Worm (Caenorhabditis elegans) whole organism, L2 larva: ENCODE data around the gene exc-9.

ENCODE experiments used
- C34F6.9 ChIP-seq: fragments of 150-350 bp; optimal IDR thresholded peaks from 2 replicates; lab custom pipeline; 2014; ENCODE audit warnings: missing biosample characterization, missing genetic modification characterization
- F13H6.1 ChIP-seq: sonication (generic microtip); optimal IDR thresholded peaks from 2 replicates; lab custom pipeline; 2016; ENCODE audit warnings: missing genetic modification characterization, missing compliant biosample characterization
- R02D3.7 ChIP-seq: fragments of 150-350 bp; optimal IDR thresholded peaks from 2 replicates; lab custom pipeline; 2014; ENCODE audit warnings: missing biosample characterization, missing genetic modification characterization
- Y55F3AM.14 ChIP-seq: fragments of 200-800 bp; sonication (Bioruptor generic); optimal IDR thresholded peaks from 2 replicates; lab custom pipeline; 2018; ENCODE audit warnings: mild to moderate bottlenecking, missing genetic modification characterization, missing compliant biosample characterization
- ZK546.5 ChIP-seq: sonication (generic microtip); optimal IDR thresholded peaks from 2 replicates; lab custom pipeline; 2017; ENCODE audit warnings: missing biosample characterization, missing genetic modification characterization
- alr-1 ChIP-seq: fragments of 150-350 bp; optimal IDR thresholded peaks from 2 replicates; lab custom pipeline; 2014; ENCODE audit warnings: missing biosample characterization, missing genetic modification characterization
- aly-2 ChIP-seq: fragments of 150-350 bp; optimal IDR thresholded peaks from 2 replicates; lab custom pipeline; 2014; ENCODE audit warnings: missing biosample characterization, missing genetic modification characterization
- ama-1 ChIP-seq: fragments of 150-350 bp; optimal IDR thresholded peaks from 2 replicates; lab custom pipeline; 2018; ENCODE audit warnings: inconsistent platforms
- blmp-1 ChIP-seq: sonication (generic microtip); optimal IDR thresholded peaks from 2 replicates; lab custom pipeline; 2017; ENCODE audit warnings: missing genetic modification characterization, mild to moderate bottlenecking, missing compliant biosample characterization, antibody characterized with exemption, moderate library complexity; ENCODE audit not compliant: insufficient read depth
- ceh-16 ChIP-seq: fragments of 150-350 bp; optimal IDR thresholded peaks from 2 replicates; lab custom pipeline; 2014; ENCODE audit warnings: missing biosample characterization, missing genetic modification characterization
- ceh-82 ChIP-seq: fragments of 150-350 bp; optimal IDR thresholded peaks from 2 replicates; lab custom pipeline; 2014; ENCODE audit warnings: missing biosample characterization, missing genetic modification characterization
- crh-2 ChIP-seq: sonication (generic microtip); optimal IDR thresholded peaks from 2 replicates; lab custom pipeline; 2017; ENCODE audit warnings: missing biosample characterization, missing genetic modification characterization
- dmd-4 ChIP-seq: sonication (generic microtip); optimal IDR thresholded peaks from 2 replicates; lab custom pipeline; 2017; ENCODE audit warnings: missing biosample characterization, missing genetic modification characterization
- elt-1 ChIP-seq: fragments of 150-350 bp; optimal IDR thresholded peaks from 2 replicates; lab custom pipeline; 2014; ENCODE audit warnings: missing biosample characterization, missing genetic modification characterization
- elt-3 ChIP-seq: sonication (generic microtip); optimal IDR thresholded peaks from 2 replicates; lab custom pipeline; 2017; ENCODE audit warnings: missing biosample characterization, missing genetic modification characterization
- fos-1 ChIP-seq: fragments of 150-350 bp; optimal IDR thresholded peaks from 2 replicates; lab custom pipeline; 2014; ENCODE audit warnings: missing biosample characterization, missing genetic modification characterization
- gmeb-1 ChIP-seq: fragments of 150-350 bp; optimal IDR thresholded peaks from 2 replicates; lab custom pipeline; 2014; ENCODE audit warnings: missing biosample characterization, missing genetic modification characterization
- lin-11 ChIP-seq: fragments of 150-350 bp; sonication (generic microtip); optimal IDR thresholded peaks from 2 replicates; lab custom pipeline; 2014; ENCODE audit warnings: missing biosample characterization, missing genetic modification characterization, inconsistent platforms, mixed read lengths
- lin-13 ChIP-seq: fragments of 150-350 bp; optimal IDR thresholded peaks from 2 replicates; lab custom pipeline; 2014; ENCODE audit warnings: missing biosample characterization, missing genetic modification reagents, missing genetic modification characterization
- lin-39 ChIP-seq: fragments of 150-350 bp; optimal IDR thresholded peaks from 2 replicates; lab custom pipeline; 2014; ENCODE audit warnings: missing biosample characterization, missing genetic modification reagents, missing genetic modification characterization
- lsy-2 ChIP-seq, 2 experiments: fragments of 150-350 bp in 1 of 2; sonication (generic microtip) in 1 of 2; optimal IDR thresholded peaks; 2 replicates each; lab custom pipeline; 2014 to 2017; ENCODE audit warnings: missing biosample characterization in 2 of 2, missing genetic modification characterization in 2 of 2
- mab-5 ChIP-seq: fragments of 150-350 bp; optimal IDR thresholded peaks from 2 replicates; lab custom pipeline; 2014; ENCODE audit warnings: missing biosample characterization, missing genetic modification characterization
- mbf-1 ChIP-seq: sonication (generic microtip); optimal IDR thresholded peaks from 2 replicates; lab custom pipeline; 2017; ENCODE audit warnings: missing biosample characterization, missing genetic modification characterization
- mdl-1 ChIP-seq, 2 experiments: fragments of 150-350 bp in 1 of 2; sonication (generic microtip) in 1 of 2; optimal IDR thresholded peaks; 2 replicates each; lab custom pipeline; 2017; ENCODE audit warnings: missing biosample characterization in 2 of 2, missing genetic modification characterization in 2 of 2
- nhr-10 ChIP-seq: sonication (generic microtip); optimal IDR thresholded peaks from 2 replicates; lab custom pipeline; 2017; ENCODE audit warnings: missing biosample characterization, missing genetic modification characterization
- nhr-11 ChIP-seq: fragments of 150-350 bp; optimal IDR thresholded peaks from 2 replicates; lab custom pipeline; 2014; ENCODE audit warnings: missing biosample characterization, missing genetic modification characterization
- nhr-129 ChIP-seq: fragments of 150-350 bp; optimal IDR thresholded peaks from 2 replicates; lab custom pipeline; 2014; ENCODE audit warnings: missing biosample characterization, missing genetic modification characterization
- nhr-21 ChIP-seq: fragments of 150-350 bp; optimal IDR thresholded peaks from 2 replicates; lab custom pipeline; 2014; ENCODE audit warnings: missing biosample characterization, missing genetic modification characterization
- nhr-23 ChIP-seq: fragments of 150-350 bp; optimal IDR thresholded peaks from 2 replicates; lab custom pipeline; 2014; ENCODE audit warnings: missing biosample characterization, missing genetic modification reagents, missing genetic modification characterization
- nhr-237 ChIP-seq: fragments of 150-350 bp; optimal IDR thresholded peaks from 2 replicates; lab custom pipeline; 2014; ENCODE audit warnings: missing biosample characterization, missing genetic modification characterization
- nhr-6 ChIP-seq: fragments of 150-350 bp; optimal IDR thresholded peaks from 2 replicates; lab custom pipeline; 2014; ENCODE audit warnings: missing biosample characterization, missing genetic modification characterization
- skn-1 ChIP-seq: sonication (generic microtip); optimal IDR thresholded peaks from 2 replicates; lab custom pipeline; 2017; ENCODE audit warnings: missing biosample characterization, missing genetic modification characterization
- sma-3 ChIP-seq: sonication (generic microtip); optimal IDR thresholded peaks from 2 replicates; lab custom pipeline; 2016; ENCODE audit warnings: missing genetic modification reagents, missing genetic modification characterization, missing compliant biosample characterization
- sma-9 ChIP-seq, 2 experiments: fragments of 150-350 bp in 1 of 2; sonication (generic microtip) in 1 of 2; optimal IDR thresholded peaks; 2 replicates each; lab custom pipeline; 2014 to 2016; ENCODE audit warnings: missing genetic modification characterization in 2 of 2, mild to moderate bottlenecking in 1 of 2, missing biosample characterization in 1 of 2, missing compliant biosample characterization in 1 of 2, missing genetic modification reagents in 1 of 2, moderate library complexity in 1 of 2
- snpc-4 ChIP-seq: fragments of 150-350 bp; optimal IDR thresholded peaks from 2 replicates; lab custom pipeline; 2014; ENCODE audit warnings: missing biosample characterization, missing genetic modification characterization
- unc-39 ChIP-seq: fragments of 150-350 bp; optimal IDR thresholded peaks from 2 replicates; lab custom pipeline; 2014; ENCODE audit warnings: missing biosample characterization, missing genetic modification characterization
- unc-55 ChIP-seq: fragments of 150-350 bp; sonication (generic microtip); optimal IDR thresholded peaks from 3 replicates; lab custom pipeline; 2014; ENCODE audit warnings: missing biosample characterization, missing genetic modification reagents, missing genetic modification characterization
- unc-62 ChIP-seq: fragments of 150-350 bp; optimal IDR thresholded peaks from 2 replicates; lab custom pipeline; 2014; ENCODE audit warnings: missing biosample characterization, missing genetic modification reagents, missing genetic modification characterization
- zag-1 ChIP-seq: fragments of 150-350 bp; optimal IDR thresholded peaks from 2 replicates; lab custom pipeline; 2014; ENCODE audit warnings: missing biosample characterization, missing genetic modification characterization
- ztf-11 ChIP-seq: sonication (generic microtip); optimal IDR thresholded peaks from 2 replicates; lab custom pipeline; 2017; ENCODE audit warnings: missing biosample characterization, missing genetic modification characterization
- ztf-4 ChIP-seq: fragments of 150-350 bp; optimal IDR thresholded peaks from 2 replicates; lab custom pipeline; 2014; ENCODE audit warnings: missing biosample characterization, missing genetic modification characterization

The exc-9 gene

DNA sequence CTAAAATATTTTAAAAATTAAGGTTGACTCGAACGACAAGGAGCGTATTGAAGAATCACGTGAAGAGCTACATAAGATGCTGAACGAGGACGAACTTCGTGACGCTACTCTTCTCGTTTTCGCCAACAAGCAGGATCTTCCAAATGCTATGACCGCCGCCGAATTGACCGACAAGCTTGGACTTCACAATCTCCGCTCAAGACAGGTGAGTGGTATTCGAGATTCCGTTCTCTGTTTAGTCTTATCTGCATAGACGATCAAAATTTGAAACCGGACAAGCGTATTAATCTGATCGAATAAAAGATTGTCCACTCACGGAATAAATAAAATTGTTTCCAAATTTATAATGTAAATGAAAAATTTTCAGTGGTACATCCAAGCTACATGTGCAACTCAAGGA is 42.2 kb upstream of the exc-9 start:
- no peak for TF ChIP-seq lsy-2 (tag; optimal IDR thresholded peaks at IDR 0.05; lab: Kevin White, UChicago)
- no peak for TF ChIP-seq nhr-11 (tag; lab: Kevin White, UChicago)
- TF ChIP-seq elt-1 (tag; lab: Kevin White, UChicago), result peak; percentile 4
- no peak for TF ChIP-seq sma-3 (GFP tag; lab: Kevin White, UChicago)
- TF ChIP-seq sma-9 (GFP tag; optimal IDR thresholded peaks at IDR 0.05; lab: Kevin White, UChicago), result peak; percentile 4
- TF ChIP-seq sma-9 (tag; optimal IDR thresholded peaks at IDR 0.05; lab: Kevin White, UChicago), result no peak
- TF ChIP-seq gmeb-1 (tag; lab: Kevin White, UChicago), result no peak
- TF ChIP-seq snpc-4 (tag; lab: Kevin White, UChicago), result no peak
- no peak for TF ChIP-seq ztf-11 (tag; lab: Kevin White, UChicago)
- TF ChIP-seq nhr-21 (tag; lab: Kevin White, UChicago), result no peak
- no peak for TF ChIP-seq ZK546.5 (tag; lab: Kevin White, UChicago)
- no peak for TF ChIP-seq Y55F3AM.14

DNA sequence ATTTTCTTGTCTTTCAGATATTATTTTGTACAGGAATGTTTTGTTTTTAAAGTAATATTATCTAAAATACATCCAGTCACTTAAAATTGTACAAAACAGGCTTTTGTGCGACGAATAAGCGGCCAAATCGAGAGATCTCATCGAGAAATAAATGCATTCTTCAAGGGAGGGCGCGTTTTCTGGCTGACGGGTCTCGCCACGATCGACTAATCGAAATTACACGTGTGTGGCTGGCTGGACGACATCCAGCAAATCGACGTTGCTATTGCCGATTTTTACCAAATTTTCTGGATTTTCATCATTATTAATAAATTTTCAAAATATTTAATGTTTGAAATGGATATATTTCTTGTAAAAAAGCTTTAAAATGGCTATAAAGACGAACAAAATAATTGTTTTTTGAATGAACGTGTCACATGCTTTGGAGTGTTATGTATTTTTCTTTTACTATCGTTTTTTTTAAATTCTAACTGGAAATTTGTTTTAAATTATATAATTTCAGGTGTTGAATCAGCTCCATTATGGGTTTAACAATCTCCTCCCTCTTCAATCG is 41.3 kb upstream of the exc-9 start, which contains the start of gene arf-5:
Gene arf-5 (plus strand): TSS at position 503 of the 553 bp plus-strand sequence.
- TF ChIP-seq crh-2 (tag; lab: Kevin White, UChicago) (peak; percentile 73), snpc-4 (tag; lab: Kevin White, UChicago) (no peak), lin-13 (GFP tag; lab: Kevin White, UChicago) (peak; percentile 37), elt-3 (tag; lab: Kevin White, UChicago) (no peak), lin-39 (tag; lab: Kevin White, UChicago) (no peak), alr-1 (tag; lab: Kevin White, UChicago) (no peak), F13H6.1 (tag; lab: Kevin White, UChicago) (no peak), nhr-129 (tag; lab: Kevin White, UChicago) (peak; percentile 42), aly-2 (tag; lab: Kevin White, UChicago) (no peak), ama-1 (no peak), fos-1 (tag; lab: Kevin White, UChicago) (no peak), lin-11 (tag; lab: Kevin White, UChicago) (peak; percentile 9), unc-62 (GFP tag; lab: Kevin White, UChicago) (no peak), lsy-2 (tag; optimal IDR thresholded peaks at IDR 0.05; lab: Kevin White, UChicago) (peak in 1 of 2 experiments; percentile 74), ZK546.5 (tag; lab: Kevin White, UChicago) (no peak), blmp-1 (tag; lab: Kevin White, UChicago) (no peak), unc-39 (tag; lab: Kevin White, UChicago) (no peak), mdl-1 (tag; optimal IDR thresholded peaks at IDR 0.05; lab: Kevin White, UChicago) (peak in 1 of 2 experiments; percentile 36), sma-3 (GFP tag; lab: Kevin White, UChicago) (no peak), elt-1 (tag; lab: Kevin White, UChicago) (no peak), ztf-4 (tag; lab: Kevin White, UChicago) (no peak), nhr-6 (tag; lab: Kevin White, UChicago) (no peak), mbf-1 (tag; lab: Kevin White, UChicago) (no peak), unc-55 (GFP tag; lab: Kevin White, UChicago) (peak; percentile 52), skn-1 (tag; lab: Kevin White, UChicago) (no peak), nhr-23 (tag; lab: Kevin White, UChicago) (no peak), nhr-10 (tag; lab: Kevin White, UChicago) (no peak), Y55F3AM.14 (no peak), R02D3.7 (tag; lab: Kevin White, UChicago) (no peak), ceh-16 (no peak), nhr-11 (tag; lab: Kevin White, UChicago) (no peak), dmd-4 (tag; lab: Kevin White, UChicago) (no peak), nhr-21 (tag; lab: Kevin White, UChicago) (no peak), ceh-82 (tag; lab: Kevin White, UChicago) (no peak), ztf-11 (tag; lab: Kevin White, UChicago) (no peak), C34F6.9 (tag; lab: Kevin White, UChicago) (peak; percentile 48)

ce11 chrIV:7979588-7979987 is 38.8 kb upstream of the exc-9 start, which contains the start of gene unc-24:
Gene unc-24, plus strand, starts transcription at chrIV:7979870.
- TF ChIP-seq elt-1 (tag; lab: Kevin White, UChicago) (no peak), R02D3.7 (tag; lab: Kevin White, UChicago) (no peak), fos-1 (tag; lab: Kevin White, UChicago) (no peak), C34F6.9 (tag; lab: Kevin White, UChicago) (peak; percentile 48), blmp-1 (tag; lab: Kevin White, UChicago) (no peak), sma-9 (GFP tag; optimal IDR thresholded peaks at IDR 0.05; lab: Kevin White, UChicago) (peak; percentile 16), sma-9 (tag; optimal IDR thresholded peaks at IDR 0.05; lab: Kevin White, UChicago) (no peak), mdl-1 (tag; optimal IDR thresholded peaks at IDR 0.05; lab: Kevin White, UChicago) (no peak), crh-2 (tag; lab: Kevin White, UChicago) (peak; percentile 13), mab-5 (tag; lab: Kevin White, UChicago) (peak; percentile 42), zag-1 (tag; lab: Kevin White, UChicago) (peak; percentile 17), unc-55 (GFP tag; lab: Kevin White, UChicago) (peak; percentile 73), nhr-237 (tag; lab: Kevin White, UChicago) (no peak), lin-39 (tag; lab: Kevin White, UChicago) (no peak)
